Fruit fly (Drosophila melanogaster) whole organism, embryonic: ENCODE results near the gene Drsl5.
A peak's percentile ranks its signal among the peaks of the same experiment; 100 is the strongest.

Experiments used
- BtbVII ChIP-seq: fragments of 200-800 bp; sonication (Bioruptor generic); optimal IDR thresholded peaks from 3 replicates; lab custom pipeline; 2017; ENCODE audit warnings: missing biosample characterization, mild to moderate bottlenecking, missing genetic modification characterization
- CG10209 ChIP-seq: fragments of 200-800 bp; sonication (Bioruptor generic); optimal IDR thresholded peaks from 3 replicates; lab custom pipeline; 2017; ENCODE audit warnings: missing biosample characterization, mild to moderate bottlenecking, missing genetic modification characterization, missing genetic modification reagents
- CG11696 ChIP-seq: fragments of 200-800 bp; sonication (Bioruptor generic); IDR thresholded peaks from 2 replicates; pipeline ENCODE4 v1.3.6; 2022; ENCODE audit warnings: missing biosample characterization, missing genetic modification characterization
- CG12104 ChIP-seq: fragments of 200-800 bp; sonication (Bioruptor generic); optimal IDR thresholded peaks from 3 replicates; lab custom pipeline; 2016; ENCODE audit warnings: missing biosample characterization, missing genetic modification characterization
- CG13424 ChIP-seq: fragments of 200-800 bp; sonication (Bioruptor generic); optimal IDR thresholded peaks from 2 replicates; lab custom pipeline; 2019; ENCODE audit warnings: missing biosample characterization, mild to moderate bottlenecking, missing genetic modification characterization, moderate library complexity
- CG13775 ChIP-seq: fragments of 200-800 bp; sonication (Bioruptor generic); optimal IDR thresholded peaks from 3 replicates; lab custom pipeline; 2017; ENCODE audit warnings: missing biosample characterization, mild to moderate bottlenecking, missing genetic modification characterization
- CG14014 ChIP-seq: fragments of 200-800 bp; sonication (Bioruptor generic); IDR thresholded peaks from 2 replicates; pipeline ENCODE4 v1.3.6; 2022; ENCODE audit warnings: missing biosample characterization, missing genetic modification characterization
- CG17385 ChIP-seq: fragments of 200-800 bp; sonication (Bioruptor generic); optimal IDR thresholded peaks from 3 replicates; lab custom pipeline; 2018; ENCODE audit warnings: missing biosample characterization, mild to moderate bottlenecking, missing genetic modification characterization
- CG17829 ChIP-seq: fragments of 200-800 bp; optimal IDR thresholded peaks from 2 replicates; lab custom pipeline; 2019; ENCODE audit warnings: missing biosample characterization, mild to moderate bottlenecking, missing genetic modification characterization, moderate library complexity
- CG2202 ChIP-seq: fragments of 200-800 bp; sonication (Bioruptor generic); optimal IDR thresholded peaks from 2 replicates; lab custom pipeline; 2018; ENCODE audit warnings: missing biosample characterization, mild to moderate bottlenecking, missing genetic modification characterization
- CG3065 ChIP-seq: fragments of 200-800 bp; sonication (Bioruptor generic); optimal IDR thresholded peaks from 2 replicates; lab custom pipeline; 2016; ENCODE audit warnings: missing biosample characterization, missing genetic modification characterization
- CG33213 ChIP-seq: fragments of 200-800 bp; sonication (Bioruptor generic); optimal IDR thresholded peaks from 3 replicates; lab custom pipeline; 2016; ENCODE audit warnings: missing biosample characterization, missing genetic modification characterization
- CG3726 ChIP-seq: fragments of 200-800 bp; sonication (Bioruptor generic); IDR thresholded peaks from 3 replicates; pipeline ENCODE4, ENCODE4 v1.3.6; 2022; ENCODE audit warnings: missing biosample characterization, missing genetic modification characterization
- CG3838 ChIP-seq: fragments of 200-800 bp; sonication (Bioruptor generic); optimal IDR thresholded peaks from 3 replicates; lab custom pipeline; 2016; ENCODE audit warnings: missing biosample characterization, missing genetic modification characterization
- CG4282 ChIP-seq: fragments of 200-800 bp; sonication (Bioruptor generic); optimal IDR thresholded peaks from 2 replicates; lab custom pipeline; 2016; ENCODE audit warnings: missing biosample characterization, missing genetic modification characterization
- CG43689 ChIP-seq: fragments of 200-800 bp; sonication (Bioruptor generic); IDR thresholded peaks from 2 replicates; pipeline ENCODE4 v1.3.6; 2022; ENCODE audit warnings: missing biosample characterization, missing genetic modification characterization
- CG4404 ChIP-seq: fragments of 200-800 bp; sonication (Bioruptor generic); IDR thresholded peaks from 2 replicates; pipeline ENCODE4 v1.3.6; 2022; ENCODE audit warnings: missing biosample characterization, missing genetic modification characterization
- CoRest ChIP-seq: fragments of 200-800 bp; sonication (Bioruptor generic); optimal IDR thresholded peaks from 3 replicates; lab custom pipeline; 2018; ENCODE audit warnings: missing biosample characterization, mild to moderate bottlenecking, missing genetic modification characterization, moderate library complexity
- D19A ChIP-seq: fragments of 200-800 bp; optimal IDR thresholded peaks from 3 replicates; lab custom pipeline; 2019; ENCODE audit warnings: missing biosample characterization, mild to moderate bottlenecking, missing genetic modification characterization, moderate library complexity
- Dek ChIP-seq: fragments of 200-800 bp; sonication (Bioruptor generic); optimal IDR thresholded peaks from 3 replicates; lab custom pipeline; 2019; ENCODE audit warnings: missing biosample characterization, mild to moderate bottlenecking, missing genetic modification characterization, moderate library complexity
- Dref ChIP-seq: fragments of 200-800 bp; sonication (Bioruptor generic); IDR thresholded peaks from 2 replicates; pipeline ENCODE4 v1.3.6; 2022; ENCODE audit warnings: missing biosample characterization, missing genetic modification characterization
- E2f2 ChIP-seq: fragments of 200-800 bp; sonication (Bioruptor generic); IDR thresholded peaks from 2 replicates; pipeline ENCODE4 v1.3.6; 2022; ENCODE audit warnings: missing biosample characterization, missing genetic modification characterization
- ERR ChIP-seq: fragments of 200-800 bp; sonication (Bioruptor generic); optimal IDR thresholded peaks from 2 replicates; lab custom pipeline; 2016; ENCODE audit warnings: missing biosample characterization, missing genetic modification characterization
- Elba2 ChIP-seq: fragments of 200-800 bp; sonication (Bioruptor generic); optimal IDR thresholded peaks from 3 replicates; lab custom pipeline; 2016; ENCODE audit warnings: missing biosample characterization, missing genetic modification characterization
- HLH54F ChIP-seq: fragments of 200-800 bp; sonication (Bioruptor generic); optimal IDR thresholded peaks from 3 replicates; lab custom pipeline; 2016; ENCODE audit warnings: missing biosample characterization, missing genetic modification characterization
- Hand ChIP-seq: fragments of 200-800 bp; sonication (Bioruptor generic); optimal IDR thresholded peaks from 2 replicates; lab custom pipeline; 2017; ENCODE audit warnings: mild to moderate bottlenecking, missing biosample characterization, missing genetic modification reagents, missing genetic modification characterization
- Hr3 ChIP-seq: fragments of 200-800 bp; sonication (Bioruptor generic); optimal IDR thresholded peaks from 3 replicates; lab custom pipeline; 2016; ENCODE audit warnings: missing biosample characterization, missing genetic modification characterization
- Max ChIP-seq: fragments of 200-800 bp; sonication (Bioruptor generic); optimal IDR thresholded peaks from 2 replicates; lab custom pipeline; 2016; ENCODE audit warnings: missing biosample characterization, mild to moderate bottlenecking, missing genetic modification characterization
- NFAT ChIP-seq: fragments of 200-800 bp; sonication (Bioruptor generic); IDR thresholded peaks from 2 replicates; pipeline ENCODE4 v1.3.6; 2022; ENCODE audit warnings: missing biosample characterization, missing genetic modification characterization
- Usf ChIP-seq: fragments of 200-800 bp; sonication (Bioruptor generic); optimal IDR thresholded peaks from 2 replicates; lab custom pipeline; 2017; ENCODE audit warnings: missing genotype, missing biosample characterization, missing genetic modification characterization
- btn ChIP-seq: fragments of 200-800 bp; sonication (Bioruptor generic); optimal IDR thresholded peaks from 2 replicates; lab custom pipeline; 2016; ENCODE audit warnings: missing biosample characterization, missing genetic modification characterization
- chif ChIP-seq, 2 experiments: fragments of 200-800 bp; sonication (Bioruptor generic); optimal IDR thresholded peaks; 3 replicates each; lab custom pipeline; 2016; ENCODE audit warnings: missing biosample characterization in 2 of 2, missing genetic modification characterization in 2 of 2
- dpn ChIP-seq, 2 experiments: fragments of 200-800 bp; sonication (Bioruptor generic); optimal IDR thresholded peaks; 3 replicates each; lab custom pipeline; 2016; ENCODE audit warnings: missing biosample characterization in 2 of 2, missing genetic modification characterization in 2 of 2
- ewg ChIP-seq: fragments of 200-800 bp; sonication (Bioruptor generic); optimal IDR thresholded peaks from 3 replicates; lab custom pipeline; 2017; ENCODE audit warnings: mild to moderate bottlenecking, missing biosample characterization, missing genetic modification reagents, missing genetic modification characterization
- eyg ChIP-seq: fragments of 200-800 bp; sonication (Bioruptor generic); optimal IDR thresholded peaks from 3 replicates; lab custom pipeline; 2016; ENCODE audit warnings: missing biosample characterization, missing genetic modification characterization
- fd3F ChIP-seq: fragments of 200-800 bp; sonication (Bioruptor generic); optimal IDR thresholded peaks from 2 replicates; lab custom pipeline; 2018; ENCODE audit warnings: missing biosample characterization, mild to moderate bottlenecking, missing genetic modification characterization, moderate library complexity
- grau ChIP-seq: fragments of 200-800 bp; optimal IDR thresholded peaks from 3 replicates; lab custom pipeline; 2019; ENCODE audit warnings: missing biosample characterization, mild to moderate bottlenecking, missing genetic modification characterization, moderate library complexity
- gsb ChIP-seq: fragments of 200-800 bp; sonication (Bioruptor generic); IDR thresholded peaks from 2 replicates; pipeline ENCODE4 v1.3.6; 2022; ENCODE audit warnings: missing biosample characterization, missing genetic modification characterization
- jigr1 ChIP-seq: fragments of 200-800 bp; sonication (Bioruptor generic); IDR thresholded peaks from 3 replicates; pipeline ENCODE4 v1.3.6; 2022; ENCODE audit warnings: missing biosample characterization, missing genetic modification characterization
- jumu ChIP-seq: fragments of 200-800 bp; sonication (Bioruptor generic); optimal IDR thresholded peaks from 3 replicates; lab custom pipeline; 2016; ENCODE audit warnings: missing biosample characterization, missing genetic modification characterization
- knrl ChIP-seq: fragments of 200-800 bp; sonication (Bioruptor generic); IDR thresholded peaks from 3 replicates; pipeline ENCODE4 v1.3.6; 2022; ENCODE audit warnings: missing biosample characterization, missing genetic modification characterization; ENCODE audit not compliant: partially characterized antibody
- mirr ChIP-seq: fragments of 200-800 bp; sonication (Bioruptor generic); optimal IDR thresholded peaks from 3 replicates; lab custom pipeline; 2018; ENCODE audit warnings: missing biosample characterization, mild to moderate bottlenecking, missing genetic modification characterization
- nom ChIP-seq: fragments of 200-800 bp; sonication (Bioruptor generic); optimal IDR thresholded peaks from 2 replicates; lab custom pipeline; 2017; ENCODE audit warnings: missing biosample characterization, missing genetic modification characterization, mild to moderate bottlenecking, moderate library complexity, missing genetic modification reagents
- onecut ChIP-seq: fragments of 200-800 bp; sonication (Bioruptor generic); IDR thresholded peaks from 2 replicates; pipeline ENCODE4 v1.3.6; 2022; ENCODE audit warnings: missing biosample characterization, missing genetic modification characterization
- pan ChIP-seq, 4 experiments: fragments of >200 bp in 3 of 4; fragments of 200-800 bp in 1 of 4; sonication (Bioruptor generic) in 1 of 4; optimal IDR thresholded peaks in 3 of 4; IDR thresholded peaks in 1 of 4; 2 replicates each; pipeline versions ENCODE4 v1.3.6 to Lab custom; 2017 to 2022; ENCODE audit warnings: missing biosample characterization in 2 of 4, missing genetic modification characterization in 2 of 4, mixed read lengths in 1 of 4
- phol ChIP-seq: fragments of 200-800 bp; sonication (Bioruptor generic); optimal IDR thresholded peaks from 3 replicates; lab custom pipeline; 2018; ENCODE audit warnings: missing biosample characterization, mild to moderate bottlenecking, missing genetic modification characterization, moderate library complexity
- psq ChIP-seq: fragments of 200-800 bp; sonication (Bioruptor generic); optimal IDR thresholded peaks from 2 replicates; lab custom pipeline; 2017; ENCODE audit warnings: missing biosample characterization, missing genetic modification characterization
- slou ChIP-seq: fragments of 200-800 bp; sonication (Bioruptor generic); optimal IDR thresholded peaks from 3 replicates; lab custom pipeline; 2016; ENCODE audit warnings: missing biosample characterization, missing genetic modification characterization
- tap ChIP-seq: fragments of 200-800 bp; optimal IDR thresholded peaks from 3 replicates; lab custom pipeline; 2019; ENCODE audit warnings: missing biosample characterization, mild to moderate bottlenecking, missing genetic modification characterization, moderate library complexity
- usp ChIP-seq: fragments of >200 bp; optimal IDR thresholded peaks from 2 replicates; lab custom pipeline; 2017; ENCODE audit warnings: missing biosample characterization, missing genetic modification characterization
- z ChIP-seq: fragments of 200-800 bp; sonication (Bioruptor generic); IDR thresholded peaks from 3 replicates; pipeline ENCODE4 v1.3.6; 2022; ENCODE audit warnings: missing biosample characterization, missing genetic modification characterization

The Drsl5 gene

DNA sequence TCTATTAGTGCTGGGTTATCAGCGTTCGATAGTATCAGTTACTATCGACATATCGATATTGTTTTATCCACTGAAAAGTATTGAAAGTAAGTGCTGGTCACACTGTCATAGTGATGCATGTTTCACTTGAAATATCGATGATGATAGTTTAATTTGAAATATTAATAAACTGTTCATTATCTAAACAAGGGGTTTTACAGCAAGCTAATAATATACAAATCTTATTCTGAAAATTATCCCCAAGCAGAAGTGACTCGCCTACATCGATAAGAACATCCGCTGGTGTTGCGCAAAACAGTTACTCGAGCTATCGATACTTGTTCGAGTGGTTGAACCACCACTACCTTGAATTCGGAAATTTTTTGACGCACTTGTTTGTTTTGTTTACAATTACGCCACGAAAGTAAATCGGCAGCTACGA lies 2.7 kb downstream of the Drsl5 start, which contains the start of the genes PIG-C, CG12016 and Dpm2 (continued):
- TF ChIP-seq CG4282 (GFP tag; lab: Kevin White, UChicago) = peak; percentile 19
- TF ChIP-seq jigr1 (GFP tag; lab: Robert Waterston, UW) = no peak
- peak; percentile 76 to 82 for TF ChIP-seq dpn (GFP tag; optimal IDR thresholded peaks at IDR 0.05; lab: Kevin White, UChicago)
- peak; percentile 56 for TF ChIP-seq Usf
- peak; percentile 55 for TF ChIP-seq CG33213
- no peak for TF ChIP-seq CG3726
- TF ChIP-seq phol (tag; lab: Kevin White, UChicago) = peak; percentile 80
- TF ChIP-seq CG2202 = peak; percentile 31
- no peak for TF ChIP-seq eyg (GFP tag; lab: Kevin White, UChicago)
- TF ChIP-seq CG43689 = no peak
- peak; percentile 24 for TF ChIP-seq CG12104 (GFP tag; lab: Kevin White, UChicago)
- TF ChIP-seq CG4404 (GFP tag; lab: Robert Waterston, UW) = peak; percentile 50; the same call in 1 of the 2 replicates
- TF ChIP-seq z = no peak
- TF ChIP-seq CG11696 (GFP tag; lab: Robert Waterston, UW) = no peak
- peak; percentile 48 for TF ChIP-seq Hr3 (GFP tag; lab: Kevin White, UChicago)
- peak; percentile 77 for TF ChIP-seq grau (tag; lab: Kevin White, UChicago)
- TF ChIP-seq D19A (tag; lab: Kevin White, UChicago) = peak; percentile 18
- TF ChIP-seq E2f2 (GFP tag; lab: Robert Waterston, UW) = peak; percentile 56
- TF ChIP-seq knrl (GFP tag; lab: Robert Waterston, UW) = peak; percentile 98
- TF ChIP-seq CoRest (tag; lab: Kevin White, UChicago) = peak; percentile 81
- TF ChIP-seq ERR (GFP tag; lab: Kevin White, UChicago) = peak; percentile 36
- TF ChIP-seq CG17385 (GFP tag; lab: Kevin White, UChicago) = no peak
- no peak for TF ChIP-seq gsb (GFP tag; lab: Robert Waterston, UW)
- peak; percentile 73 for TF ChIP-seq CG17829 (tag; lab: Kevin White, UChicago)
- TF ChIP-seq usp (GFP tag; lab: Kevin White, UChicago) = no peak
- peak; percentile 8 for TF ChIP-seq CG3065 (GFP tag; lab: Kevin White, UChicago)
- peak; percentile 65 for TF ChIP-seq jumu (GFP tag; lab: Kevin White, UChicago)
- TF ChIP-seq CG14014 (GFP tag; lab: Robert Waterston, UW) = peak; percentile 50; the same call in 1 of the 2 replicates
- peak; percentile 69 for TF ChIP-seq CG13775 (GFP tag; lab: Kevin White, UChicago)
- TF ChIP-seq onecut (GFP tag; lab: Robert Waterston, UW) = 0 out of 2 replicates have a peak, but pooled peaks have one; percentile 7
- TF ChIP-seq Dref (GFP tag; lab: Robert Waterston, UW) = peak; percentile 90
- TF ChIP-seq Dek = peak; percentile 49
- TF ChIP-seq BtbVII (GFP tag; lab: Kevin White, UChicago) = no peak
- no peak for TF ChIP-seq slou (GFP tag; lab: Kevin White, UChicago)
- peak; percentile 78 for TF ChIP-seq HLH54F (GFP tag; lab: Kevin White, UChicago)
- peak; percentile 12 for TF ChIP-seq fd3F (GFP tag; lab: Kevin White, UChicago)
- TF ChIP-seq Max = peak; percentile 66
- peak; percentile 45 for TF ChIP-seq mirr (GFP tag; lab: Kevin White, UChicago)
- TF ChIP-seq tap (tag; lab: Kevin White, UChicago) = peak; percentile 53
- no peak for TF ChIP-seq Hand
- TF ChIP-seq btn = no peak
- peak; percentile 5 for TF ChIP-seq psq
- peak; percentile 74 for TF ChIP-seq CG13424 (tag; lab: Kevin White, UChicago)
- no peak for TF ChIP-seq pan (optimal IDR thresholded peaks at IDR 0.05; lab: Kevin White, UChicago)
- TF ChIP-seq pan (GFP tag; optimal IDR thresholded peaks at IDR 0.05 in 1 of 2, IDR thresholded peaks at IDR 0.05 in 1 of 2) = peak in 1 of 2 experiments; percentile 54
- TF ChIP-seq nom (GFP tag; lab: Kevin White, UChicago) = peak; percentile 24
- TF ChIP-seq Elba2 (GFP tag; lab: Kevin White, UChicago) = peak; percentile 58
- peak; percentile 27 for TF ChIP-seq CG3838 (GFP tag; lab: Kevin White, UChicago)
- TF ChIP-seq ewg (GFP tag; lab: Kevin White, UChicago) = peak; percentile 80
- peak; percentile 67 for TF ChIP-seq NFAT
- peak; percentile 35 for TF ChIP-seq CG10209 (GFP tag; lab: Kevin White, UChicago)
- peak; percentile 64 to 68 for TF ChIP-seq chif (GFP tag; optimal IDR thresholded peaks at IDR 0.05; lab: Kevin White, UChicago)
